Worm (Caenorhabditis elegans): Measurements from ENCODE around the gene pals-21.

DNA sequence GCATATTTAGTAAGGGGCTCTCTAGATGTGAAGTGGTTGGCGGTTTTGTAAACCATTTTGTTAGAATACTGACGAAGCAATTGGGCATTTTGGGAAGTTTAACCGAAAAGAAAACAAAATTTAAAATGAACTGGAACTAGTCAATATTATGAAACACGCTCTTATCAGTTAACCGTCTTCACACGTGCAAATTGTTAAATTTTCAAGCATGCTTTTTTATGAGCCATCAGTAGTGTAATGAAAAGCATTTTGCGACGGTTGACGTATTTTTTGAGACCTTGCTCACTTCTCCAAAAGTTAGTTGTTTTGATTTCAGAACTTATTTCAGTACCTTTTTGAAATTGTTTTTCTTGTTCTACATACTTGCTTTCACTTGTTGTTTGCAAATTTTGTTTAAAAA lies 31.1 kb downstream of the pals-21 start, which contains the start of gene fbxa-25:
- TF ChIP-seq elt-1 (tag; optimal IDR thresholded peaks at IDR 0.05) (no peak), skn-1 (tag; optimal IDR thresholded peaks at IDR 0.05) (no peak)
